Worm (Caenorhabditis elegans): ENCODE results near the gene bath-28.

Gene bath-28

DNA sequence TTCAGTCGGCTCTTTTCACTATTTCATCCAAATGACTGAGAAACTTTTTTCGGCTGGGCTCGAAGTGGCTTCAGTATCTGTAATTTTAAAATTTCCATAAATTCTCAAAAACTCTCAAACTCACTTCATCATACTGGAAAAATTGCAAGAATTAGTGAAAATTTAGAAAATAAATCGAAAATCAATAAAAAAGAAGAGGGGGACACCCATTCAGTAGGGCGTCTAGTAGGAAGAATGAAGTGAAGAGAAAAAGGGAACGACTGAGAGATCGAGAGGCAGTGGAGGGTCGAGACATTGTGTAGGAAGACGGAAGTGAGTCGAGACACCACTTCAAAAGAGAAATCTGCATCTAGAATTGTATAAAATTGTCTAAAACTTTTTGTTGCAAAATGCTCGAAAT, 29.1 kb upstream of the bath-28 start:
- TF ChIP-seq ceh-48 (tag; optimal IDR thresholded peaks at IDR 0.05) = peak; percentile 96
- no peak for TF ChIP-seq pha-2 (tag; optimal IDR thresholded peaks at IDR 0.05)
- peak; percentile 43 for TF ChIP-seq nfya-1 (tag; optimal IDR thresholded peaks at IDR 0.05)
- TF ChIP-seq fkh-6 (tag; optimal IDR thresholded peaks at IDR 0.05) = no peak
- peak; percentile 24 for TF ChIP-seq ceh-31 (tag; optimal IDR thresholded peaks at IDR 0.05)
- no peak for TF ChIP-seq sox-4 (tag; optimal IDR thresholded peaks at IDR 0.05)
- peak; percentile 43 for TF ChIP-seq unc-42 (tag; optimal IDR thresholded peaks at IDR 0.05)

DNA sequence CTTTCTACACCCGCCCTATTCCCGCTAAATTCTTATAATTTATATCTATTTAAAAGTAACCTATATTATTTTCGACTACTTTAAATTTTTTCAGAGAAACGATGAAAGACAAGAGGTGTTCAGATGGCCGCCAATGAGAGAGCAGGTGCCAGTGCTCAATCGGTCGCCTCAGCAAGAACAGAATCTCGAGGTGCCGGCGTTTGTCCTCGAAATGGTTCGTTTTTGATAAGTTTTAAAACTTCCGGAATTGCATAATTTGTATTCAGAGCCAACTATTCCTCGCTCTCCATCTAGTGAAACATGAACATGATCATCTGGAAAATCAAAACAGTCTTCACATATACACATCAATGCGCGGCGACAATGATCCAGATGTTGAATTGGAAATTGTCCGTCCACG, 26.2 kb upstream of the bath-28 start, which contains the start of gene bath-23:
bath-23 (plus strand) TSS at position 301 of the 400 bp plus-strand sequence.
- TF ChIP-seq che-1 (tag; optimal IDR thresholded peaks at IDR 0.05) (no peak), mec-3 (tag; optimal IDR thresholded peaks at IDR 0.05; ENCODE audit: borderline replicate concordance) (no peak)

ce11 chrII:3370061-3370460, 25.3 kb upstream of the bath-28 start, which contains the start of gene Y49F6C.8:
TSS of gene Y49F6C.8 (minus strand) at chrII:3370111.
- no peak for TF ChIP-seq tbx-7 (tag; optimal IDR thresholded peaks at IDR 0.05)
- TF ChIP-seq nfya-1 (tag; optimal IDR thresholded peaks at IDR 0.05) = peak; percentile 96
- no peak for TF ChIP-seq unc-42 (tag; optimal IDR thresholded peaks at IDR 0.05)

DNA sequence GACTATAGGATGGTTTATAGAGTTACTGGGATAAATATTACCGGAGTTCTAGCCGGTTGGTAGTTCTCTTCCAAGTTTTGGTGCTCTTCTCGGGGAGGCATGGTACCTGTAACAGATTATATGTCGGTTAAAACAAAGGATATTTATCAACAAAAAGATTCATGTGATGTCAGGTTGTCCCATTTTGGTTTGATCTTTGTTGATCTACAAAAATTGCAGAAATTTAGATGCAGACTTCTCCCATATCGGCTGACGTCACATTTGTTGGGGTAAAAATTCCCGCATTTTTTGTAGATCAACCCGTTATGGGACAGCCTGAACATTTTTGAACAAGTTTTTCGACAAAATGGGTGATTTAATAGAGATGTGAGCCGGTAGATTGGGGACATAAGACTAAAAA, 23.3 kb upstream of the bath-28 start, which contains the start of gene Y49F6C.7:
Y49F6C.7 (minus strand) TSS at position 101 of the 400 bp plus-strand sequence.
- TF ChIP-seq Y22D7AL.16 (tag; optimal IDR thresholded peaks at IDR 0.05) (no peak), mec-3 (tag; optimal IDR thresholded peaks at IDR 0.05; ENCODE audit: borderline replicate concordance) (no peak), unc-55 (GFP tag; optimal IDR thresholded peaks at IDR 0.05) (no peak), ets-4 (tag; optimal IDR thresholded peaks at IDR 0.05) (no peak), nfya-1 (tag; optimal IDR thresholded peaks at IDR 0.05) (no peak), che-1 (tag; optimal IDR thresholded peaks at IDR 0.05) (no peak), ceh-6 (GFP tag; optimal IDR thresholded peaks at IDR 0.05) (no peak), ttx-3 (tag; optimal IDR thresholded peaks at IDR 0.05) (no peak), C08G9.2 (tag; optimal IDR thresholded peaks at IDR 0.05) (no peak), ceh-14 (tag; optimal IDR thresholded peaks at IDR 0.05) (no peak), unc-3 (GFP tag; conservative IDR thresholded peaks at IDR 0.05) (no peak), unc-3 (tag; optimal IDR thresholded peaks at IDR 0.05) (no peak), elt-4 (tag; optimal IDR thresholded peaks at IDR 0.05) (no peak), pax-1 (tag; optimal IDR thresholded peaks at IDR 0.05) (no peak), ama-1 (optimal IDR thresholded peaks at IDR 0.05) (no peak), hlh-30 (tag; optimal IDR thresholded peaks at IDR 0.05; ENCODE audit: insufficient read depth) (no peak), F13H6.1 (tag; optimal IDR thresholded peaks at IDR 0.05) (no peak), ceh-24 (tag; optimal IDR thresholded peaks at IDR 0.05) (no peak)

ce11 chrII:3367100-3367499, 22.3 kb upstream of the bath-28 start, which contains the start of gene Y49F6C.6:
TSS of gene Y49F6C.6 (minus strand) at chrII:3367200.
- TF ChIP-seq ceh-14 (tag; optimal IDR thresholded peaks at IDR 0.05) (no peak), ceh-31 (tag; optimal IDR thresholded peaks at IDR 0.05) (no peak)

ce11 chrII:3358834-3359233, 14.1 kb upstream of the bath-28 start, which contains the start of the genes lido-14 and bath-27:
TSS of gene lido-14 (plus strand) at chrII:3359134.
TSS of gene bath-27 (plus strand) at chrII:3359139.
- TF ChIP-seq nfya-1 (tag; optimal IDR thresholded peaks at IDR 0.05) = no peak
- no peak for TF ChIP-seq fax-1 (tag; optimal IDR thresholded peaks at IDR 0.05)

ce11 chrII:3349820-3350291, 5.1 kb upstream of the bath-28 start, which contains the start of gene F14D2.8:
TSS of gene F14D2.8 (minus strand) at chrII:3349870.
- TF ChIP-seq eyg-1 (tag; optimal IDR thresholded peaks at IDR 0.05) (no peak), npax-4 (tag; optimal IDR thresholded peaks at IDR 0.05) (no peak), hlh-8 (tag; optimal IDR thresholded peaks at IDR 0.05) (no peak), hlh-6 (tag; optimal IDR thresholded peaks at IDR 0.05) (no peak), ceh-48 (tag; optimal IDR thresholded peaks at IDR 0.05) (no peak)
